Fruit fly (Drosophila melanogaster): Measurements from ENCODE around the gene CG3168.

The CG3168 gene

dm6 chrX:6683635-6684499 lies 55.9 kb downstream of the CG3168 start, which contains the start of gene Pink1 (continued):
- TF ChIP-seq Ets65A (GFP tag) (no peak), CG15073 (GFP tag; optimal IDR thresholded peaks at IDR 0.05) (no peak), CG31441 (GFP tag; IDR thresholded peaks at IDR 0.05) (no peak), Bgb (GFP tag; IDR thresholded peaks at IDR 0.05; ENCODE audit: partially characterized antibody) (peak; percentile 59), CG10654 (GFP tag; optimal IDR thresholded peaks at IDR 0.05) (no peak), Oli (tag; optimal IDR thresholded peaks at IDR 0.05) (no peak), Ets97D (GFP tag; optimal IDR thresholded peaks at IDR 0.05) (peak; percentile 1), crc (GFP tag; optimal IDR thresholded peaks at IDR 0.05) (no peak), HmgZ (tag; optimal IDR thresholded peaks at IDR 0.05) (no peak), Mrtf (GFP tag; IDR thresholded peaks at IDR 0.05) (no peak), ham (GFP tag; IDR thresholded peaks at IDR 0.05) (no peak), lmd (GFP tag; IDR thresholded peaks at IDR 0.05) (no peak), row (GFP tag; IDR thresholded peaks at IDR 0.05) (no peak), CG3065 (GFP tag; optimal IDR thresholded peaks at IDR 0.05) (no peak), run (tag; optimal IDR thresholded peaks at IDR 0.05) (no peak), Myb (GFP tag; optimal IDR thresholded peaks at IDR 0.05) (peak; percentile 98), dan (GFP tag; IDR thresholded peaks at IDR 0.05) (no peak), caup (GFP tag; optimal IDR thresholded peaks at IDR 0.05; ENCODE audit: severe bottlenecking) (no peak), Hmx (GFP tag; optimal IDR thresholded peaks at IDR 0.05) (no peak), vnd (GFP tag; IDR thresholded peaks at IDR 0.05; ENCODE audit: partially characterized antibody) (peak; percentile 15; the same call in 1 of the 3 replicates), crp (GFP tag; optimal IDR thresholded peaks at IDR 0.05) (peak in 1 of 2 experiments; percentile 67), CG14667 (GFP tag; IDR thresholded peaks at IDR 0.05) (no peak), CkIIα-i1 (GFP tag; IDR thresholded peaks at IDR 0.05) (no peak), Sry-δ (GFP tag; optimal IDR thresholded peaks at IDR 0.05) (peak; percentile 66), CG12942 (GFP tag; optimal IDR thresholded peaks at IDR 0.05) (no peak), Bteb2 (GFP tag; optimal IDR thresholded peaks at IDR 0.05) (no peak), CG18619 (GFP tag; optimal IDR thresholded peaks at IDR 0.05) (no peak), dati (GFP tag; IDR thresholded peaks at IDR 0.05) (no peak), CG10147 (GFP tag; optimal IDR thresholded peaks at IDR 0.05) (no peak), bcd (GFP tag; optimal IDR thresholded peaks at IDR 0.05) (no peak), crol (GFP tag; IDR thresholded peaks at IDR 0.05) (peak; percentile 91), oc (tag; optimal IDR thresholded peaks at IDR 0.05) (no peak), Nf-YA (GFP tag; IDR thresholded peaks at IDR 0.05) (no peak), HmgD (GFP tag; optimal IDR thresholded peaks at IDR 0.05) (no peak), lola (GFP tag; optimal IDR thresholded peaks at IDR 0.05) (no peak), onecut (GFP tag; IDR thresholded peaks at IDR 0.05) (peak; percentile 44; the same call in 1 of the 2 replicates), CrebB (tag; optimal IDR thresholded peaks at IDR 0.05) (no peak), twi (tag; optimal IDR thresholded peaks at IDR 0.05) (no peak), CG5245 (GFP tag; optimal IDR thresholded peaks at IDR 0.05) (no peak), sens-2 (GFP tag; IDR thresholded peaks at IDR 0.05) (no peak), CG13123 (GFP tag; optimal IDR thresholded peaks at IDR 0.05) (no peak), CG8924 (tag; optimal IDR thresholded peaks at IDR 0.05) (no peak), CG7372 (GFP tag; IDR thresholded peaks at IDR 0.05) (no peak), CG11085 (GFP tag; IDR thresholded peaks at IDR 0.05) (no peak), Aef1 (GFP tag; IDR thresholded peaks at IDR 0.05) (no peak), CG6654 (GFP tag; optimal IDR thresholded peaks at IDR 0.05) (no peak), Optix (GFP tag; IDR thresholded peaks at IDR 0.05) (no peak), CG15601 (tag; optimal IDR thresholded peaks at IDR 0.05) (no peak), B-H2 (GFP tag; optimal IDR thresholded peaks at IDR 0.05) (no peak), CG30431 (GFP tag; optimal IDR thresholded peaks at IDR 0.05) (no peak)

Data from whole organism, embryonic.